Worm (Caenorhabditis elegans) whole organism, L1 larva: ENCODE data around the gene Y73B6BL.31.

ENCODE experiments used
- C16A3.4 ChIP-seq: fragments of 150-350 bp; optimal IDR thresholded peaks from 2 replicates; lab custom pipeline; 2014; ENCODE audit warnings: missing biosample characterization, missing genetic modification characterization
- F16B12.6 ChIP-seq: fragments of 150-350 bp; optimal IDR thresholded peaks from 2 replicates; lab custom pipeline; 2014; ENCODE audit warnings: missing biosample characterization, missing genetic modification characterization
- Y116A8C.19 ChIP-seq: sonication (generic microtip); optimal IDR thresholded peaks from 2 replicates; lab custom pipeline; 2016; ENCODE audit warnings: missing compliant biosample characterization, missing genetic modification characterization, borderline replicate concordance
- alr-1 ChIP-seq: fragments of 200-800 bp; sonication (Bioruptor generic); optimal IDR thresholded peaks from 2 replicates; lab custom pipeline; 2018; ENCODE audit warnings: borderline replicate concordance, mild to moderate bottlenecking, missing genetic modification characterization, missing compliant biosample characterization
- aly-2 ChIP-seq: fragments of 150-350 bp; optimal IDR thresholded peaks from 2 replicates; lab custom pipeline; 2014; ENCODE audit warnings: missing biosample characterization, missing genetic modification characterization
- ama-1 ChIP-seq: fragments of 150-350 bp; optimal IDR thresholded peaks from 2 replicates; lab custom pipeline; 2014
- blmp-1 ChIP-seq: fragments of 150-350 bp; optimal IDR thresholded peaks from 2 replicates; lab custom pipeline; 2014; ENCODE audit warnings: missing biosample characterization, missing genetic modification characterization
- ceh-8 ChIP-seq: fragments of 200-800 bp; sonication (Bioruptor generic); optimal IDR thresholded peaks from 2 replicates; lab custom pipeline; 2018; ENCODE audit warnings: mild to moderate bottlenecking, missing genetic modification characterization, moderate library complexity, missing compliant biosample characterization
- dpl-1 ChIP-seq, 3 experiments: fragments of 150-350 bp in 2 of 3; sonication (generic microtip) in 1 of 3; optimal IDR thresholded peaks; 2 replicates each; lab custom pipeline; 2014 to 2017; ENCODE audit warnings: missing biosample characterization in 3 of 3, missing genetic modification characterization in 3 of 3, missing genetic modification reagents in 3 of 3
- dsc-1 ChIP-seq: sonication (generic microtip); optimal IDR thresholded peaks from 2 replicates; lab custom pipeline; 2016; ENCODE audit warnings: mild to moderate bottlenecking, missing genetic modification characterization, missing compliant biosample characterization
- efl-1 ChIP-seq, 4 experiments: fragments of 150-350 bp; optimal IDR thresholded peaks in 3 of 4; peaks in 1 of 4; 1 replicate in 1 of 4; 2 replicates in 3 of 4; lab custom pipeline; 2014; ENCODE audit warnings: missing biosample characterization in 2 of 4, missing genetic modification characterization in 2 of 4, missing genetic modification reagents in 2 of 4
- egl-27 ChIP-seq, 2 experiments: fragments of 150-350 bp in 1 of 2; sonication (generic microtip); optimal IDR thresholded peaks; 3 replicates each; lab custom pipeline; 2017 to 2018; ENCODE audit warnings: missing biosample characterization in 2 of 2, missing genetic modification characterization in 2 of 2, missing genetic modification reagents in 2 of 2
- elt-2 ChIP-seq: sonication (generic microtip); optimal IDR thresholded peaks from 2 replicates; lab custom pipeline; 2016; ENCODE audit warnings: missing genetic modification characterization, mild to moderate bottlenecking, inconsistent platforms, missing compliant biosample characterization, missing genetic modification reagents
- ets-5 ChIP-seq: fragments of 200-800 bp; sonication (Bioruptor generic); IDR thresholded peaks from 2 replicates; pipeline ENCODE4 v1.3.6; 2022; ENCODE audit warnings: missing genetic modification characterization, missing compliant biosample characterization
- fkh-4 ChIP-seq: sonication (generic microtip); optimal IDR thresholded peaks from 2 replicates; lab custom pipeline; 2016; ENCODE audit warnings: missing compliant biosample characterization, missing genetic modification characterization, borderline replicate concordance
- fkh-8 ChIP-seq: sonication (generic microtip); optimal IDR thresholded peaks from 2 replicates; lab custom pipeline; 2016; ENCODE audit warnings: mild to moderate bottlenecking, missing genetic modification characterization, missing compliant biosample characterization
- irx-1 ChIP-seq: sonication (generic microtip); optimal IDR thresholded peaks from 2 replicates; lab custom pipeline; 2016; ENCODE audit warnings: missing genetic modification characterization, missing compliant biosample characterization
- isw-1 ChIP-seq: fragments of 200-800 bp; sonication (Bioruptor generic); IDR thresholded peaks from 2 replicates; pipeline ENCODE4 v1.3.6; 2022; ENCODE audit warnings: missing genetic modification characterization, missing compliant biosample characterization
- jun-1 ChIP-seq: fragments of 150-350 bp; optimal IDR thresholded peaks from 2 replicates; lab custom pipeline; 2014; ENCODE audit warnings: missing biosample characterization, missing genetic modification reagents, missing genetic modification characterization
- lin-13 ChIP-seq: fragments of 150-350 bp; optimal IDR thresholded peaks from 2 replicates; lab custom pipeline; 2014; ENCODE audit warnings: missing biosample characterization, missing genetic modification reagents, missing genetic modification characterization
- lin-14 ChIP-seq: fragments of 200-800 bp; sonication (Bioruptor generic); optimal IDR thresholded peaks from 2 replicates; lab custom pipeline; 2018; ENCODE audit warnings: mild to moderate bottlenecking, missing genetic modification characterization, moderate library complexity, missing compliant biosample characterization
- lin-35 ChIP-seq, 2 experiments: fragments of 150-350 bp; optimal IDR thresholded peaks; 2 replicates each; lab custom pipeline; 2014; ENCODE audit warnings: missing biosample characterization in 2 of 2, missing genetic modification characterization in 2 of 2, missing genetic modification reagents in 2 of 2
- lin-39 ChIP-seq: fragments of 150-350 bp; optimal IDR thresholded peaks from 2 replicates; lab custom pipeline; 2014; ENCODE audit warnings: missing biosample characterization, missing genetic modification reagents, missing genetic modification characterization
- mab-9 ChIP-seq: fragments of 200-800 bp; sonication (Bioruptor generic); IDR thresholded peaks from 2 replicates; pipeline ENCODE4 v1.3.6; 2022; ENCODE audit warnings: missing genetic modification reagents, missing genetic modification characterization, missing compliant biosample characterization
- mdl-1 ChIP-seq, 2 experiments: fragments of 150-350 bp; optimal IDR thresholded peaks; 2 replicates each; lab custom pipeline; 2014 to 2017; ENCODE audit warnings: missing biosample characterization in 2 of 2, missing genetic modification characterization in 2 of 2, inconsistent platforms in 1 of 2
- mef-2 ChIP-seq: fragments of 150-350 bp; optimal IDR thresholded peaks from 2 replicates; lab custom pipeline; 2014; ENCODE audit warnings: missing biosample characterization, missing genetic modification characterization
- mep-1 ChIP-seq: fragments of 150-350 bp; optimal IDR thresholded peaks from 2 replicates; lab custom pipeline; 2014; ENCODE audit warnings: missing biosample characterization, missing genetic modification characterization
- nhr-11 ChIP-seq: fragments of 150-350 bp; optimal IDR thresholded peaks from 2 replicates; lab custom pipeline; 2014; ENCODE audit warnings: missing biosample characterization, missing genetic modification characterization
- nhr-19 ChIP-seq: fragments of 200-800 bp; sonication (Bioruptor generic); conservative IDR thresholded peaks from 2 replicates; pipeline ENCODE4 v1.3.6; 2022; ENCODE audit warnings: missing genetic modification characterization, missing compliant biosample characterization
- nhr-20 ChIP-seq: sonication (generic microtip); optimal IDR thresholded peaks from 2 replicates; lab custom pipeline; 2016; ENCODE audit warnings: mild to moderate bottlenecking, missing genetic modification characterization, missing compliant biosample characterization
- nhr-237 ChIP-seq: fragments of 150-350 bp; optimal IDR thresholded peaks from 2 replicates; lab custom pipeline; 2014; ENCODE audit warnings: missing biosample characterization, missing genetic modification characterization
- nhr-71 ChIP-seq: sonication (generic microtip); optimal IDR thresholded peaks from 2 replicates; lab custom pipeline; 2016; ENCODE audit warnings: mild to moderate bottlenecking, missing genetic modification characterization, moderate library complexity, missing compliant biosample characterization
- nhr-85 ChIP-seq: sonication (generic microtip); peaks from one replicate; lab custom pipeline; 2016; ENCODE audit warnings: missing genetic modification characterization, inconsistent platforms, missing compliant biosample characterization
- nhr-90 ChIP-seq: sonication (generic microtip); optimal IDR thresholded peaks from 2 replicates; lab custom pipeline; 2016; ENCODE audit warnings: mild to moderate bottlenecking, missing genetic modification characterization, missing compliant biosample characterization; ENCODE audit not compliant: poor library complexity
- pax-3 ChIP-seq: fragments of 200-800 bp; sonication (Bioruptor generic); optimal IDR thresholded peaks from 2 replicates; lab custom pipeline; 2018; ENCODE audit warnings: mild to moderate bottlenecking, missing genetic modification characterization, moderate library complexity, missing compliant biosample characterization
- pqm-1 ChIP-seq: sonication (generic microtip); optimal IDR thresholded peaks from 3 replicates; lab custom pipeline; 2017; ENCODE audit warnings: missing biosample characterization, missing genetic modification characterization
- snu-23 ChIP-seq: sonication (generic microtip); optimal IDR thresholded peaks from 2 replicates; lab custom pipeline; 2016; ENCODE audit warnings: missing genetic modification characterization, missing compliant biosample characterization
- sup-37 ChIP-seq: fragments of 200-800 bp; sonication (Bioruptor generic); optimal IDR thresholded peaks from 2 replicates; lab custom pipeline; 2018; ENCODE audit warnings: mild to moderate bottlenecking, missing genetic modification characterization, missing compliant biosample characterization
- swsn-7 ChIP-seq: sonication (generic microtip); optimal IDR thresholded peaks from 2 replicates; lab custom pipeline; 2016; ENCODE audit warnings: missing genetic modification characterization, missing compliant biosample characterization
- tbx-2 ChIP-seq: sonication (generic microtip); optimal IDR thresholded peaks from 2 replicates; lab custom pipeline; 2016; ENCODE audit warnings: missing genetic modification characterization, missing compliant biosample characterization
- unc-130 ChIP-seq: fragments of 150-350 bp; optimal IDR thresholded peaks from 2 replicates; lab custom pipeline; 2017; ENCODE audit warnings: missing biosample characterization, missing genetic modification characterization, inconsistent platforms
- unc-30 ChIP-seq: sonication (generic microtip); optimal IDR thresholded peaks from 2 replicates; lab custom pipeline; 2017; ENCODE audit warnings: missing biosample characterization, missing genetic modification characterization
- xbp-1 ChIP-seq: sonication (generic microtip); optimal IDR thresholded peaks from 2 replicates; lab custom pipeline; 2016; ENCODE audit warnings: missing genetic modification characterization, missing compliant biosample characterization
- zip-4 ChIP-seq: fragments of 200-800 bp; sonication (Bioruptor generic); optimal IDR thresholded peaks from 2 replicates; lab custom pipeline; 2018; ENCODE audit warnings: mild to moderate bottlenecking, missing genetic modification characterization, moderate library complexity, missing compliant biosample characterization
- ztf-4 ChIP-seq: fragments of 150-350 bp; optimal IDR thresholded peaks from 2 replicates; lab custom pipeline; 2014; ENCODE audit warnings: missing biosample characterization, missing genetic modification characterization

Gene Y73B6BL.31

DNA sequence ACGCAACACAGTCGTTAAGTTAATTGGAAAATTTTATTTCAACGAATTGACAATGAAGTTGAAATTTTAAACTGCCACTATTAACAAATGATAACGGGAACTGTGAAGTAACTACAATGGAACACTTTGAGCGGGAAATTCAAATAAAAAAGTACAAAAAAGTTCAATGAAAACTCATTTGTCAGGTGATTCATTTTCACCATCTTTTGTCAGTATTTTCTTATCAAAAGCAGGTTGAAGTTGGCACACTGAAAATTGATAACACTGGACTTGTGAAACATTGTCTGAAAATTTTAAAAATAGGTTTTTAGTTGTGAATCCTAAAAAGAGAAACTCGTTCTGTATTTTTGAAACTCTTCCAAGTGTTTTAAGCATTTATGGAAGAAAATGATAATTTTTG, 8.3 kb upstream of the Y73B6BL.31 start:
- peak; percentile 36 for TF ChIP-seq elt-2 (tag; lab: Kevin White, UChicago)
- TF ChIP-seq irx-1 (tag; lab: Kevin White, UChicago) = no peak
- TF ChIP-seq tbx-2 (tag; lab: Kevin White, UChicago) = no peak
- TF ChIP-seq efl-1 (optimal IDR thresholded peaks at IDR 0.05; lab: Kevin White, UChicago) = no peak
- TF ChIP-seq efl-1 (GFP tag; optimal IDR thresholded peaks at IDR 0.05 in 1 of 2; lab: Kevin White, UChicago) = peak in 1 of 2 experiments; percentile 63
- TF ChIP-seq lin-35 (GFP tag; optimal IDR thresholded peaks at IDR 0.05; lab: Kevin White, UChicago) = peak in 1 of 2 experiments; percentile 18

DNA sequence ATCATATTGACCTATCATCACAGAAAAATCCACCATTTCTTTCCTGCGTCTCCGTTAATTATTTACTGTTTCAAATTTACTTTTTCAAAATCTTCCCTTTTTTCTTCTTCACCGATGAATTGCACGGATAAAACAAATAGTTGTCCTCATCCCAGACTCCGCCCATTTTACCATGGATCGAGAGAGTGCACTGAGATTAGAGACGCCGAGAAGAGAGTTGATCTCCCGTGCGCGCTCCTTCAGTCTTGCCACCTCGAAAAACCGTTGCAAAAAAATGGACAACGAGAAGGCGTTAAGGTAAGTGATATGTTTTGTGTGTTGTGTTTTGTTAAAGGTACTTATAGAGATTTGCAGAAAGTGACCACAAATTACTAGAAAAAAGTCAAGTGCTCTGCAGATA, 3.6 kb upstream of the Y73B6BL.31 start, which contains the start of gene dlc-5:
Gene dlc-5, plus strand, starts transcription at position 154 of the 400 bp plus-strand sequence.
- no peak for TF ChIP-seq ceh-8 (GFP tag; lab: Kevin White, UChicago)
- TF ChIP-seq pqm-1 (tag; lab: Kevin White, UChicago) = no peak
- no peak for TF ChIP-seq mef-2 (tag; lab: Kevin White, UChicago)
- TF ChIP-seq pax-3 = no peak
- no peak for TF ChIP-seq unc-30 (tag; lab: Kevin White, UChicago)
- TF ChIP-seq Y116A8C.19 = no peak
- TF ChIP-seq dpl-1 (GFP tag; optimal IDR thresholded peaks at IDR 0.05; lab: Kevin White, UChicago) = no peak
- TF ChIP-seq sup-37 = no peak
- no peak for TF ChIP-seq swsn-7
- TF ChIP-seq nhr-90 = no peak
- no peak for TF ChIP-seq egl-27 (tag; optimal IDR thresholded peaks at IDR 0.05; lab: Kevin White, UChicago)
- TF ChIP-seq jun-1 (tag; lab: Kevin White, UChicago) = no peak
- TF ChIP-seq fkh-8 (tag; lab: Kevin White, UChicago) = no peak
- TF ChIP-seq F16B12.6 = no peak
- TF ChIP-seq nhr-85 (tag; lab: Kevin White, UChicago) = no peak
- TF ChIP-seq alr-1 (tag; lab: Kevin White, UChicago) = no peak
- TF ChIP-seq ztf-4 (tag; lab: Kevin White, UChicago) = no peak
- no peak for TF ChIP-seq nhr-237 (tag; lab: Kevin White, UChicago)
- TF ChIP-seq C16A3.4 (tag; lab: Kevin White, UChicago) = no peak
- no peak for TF ChIP-seq mab-9 (GFP tag; lab: Robert Waterston, UW)

ce11 chrIV:6442016-6442618, 416 bp downstream of the Y73B6BL.31 start:
- TF ChIP-seq dpl-1 (GFP tag; optimal IDR thresholded peaks at IDR 0.05; lab: Kevin White, UChicago) (peak in 1 of 3 experiments; percentile 21), swsn-7 (no peak), efl-1 (optimal IDR thresholded peaks at IDR 0.05; lab: Kevin White, UChicago) (peak; percentile 41 to 45), efl-1 (GFP tag; optimal IDR thresholded peaks at IDR 0.05 in 1 of 2; lab: Kevin White, UChicago) (peak; percentile 2 to 8), nhr-71 (tag; lab: Kevin White, UChicago) (peak; percentile 40), lin-13 (GFP tag; lab: Kevin White, UChicago) (no peak), ets-5 (GFP tag; lab: Robert Waterston, UW) (0 out of 2 replicates have a peak, but pooled peaks have one; percentile 27), snu-23 (GFP tag; lab: Kevin White, UChicago) (peak; percentile 13), irx-1 (tag; lab: Kevin White, UChicago) (peak; percentile 7), nhr-11 (tag; lab: Kevin White, UChicago) (no peak), tbx-2 (tag; lab: Kevin White, UChicago) (no peak), ztf-4 (tag; lab: Kevin White, UChicago) (no peak), zip-4 (GFP tag; lab: Kevin White, UChicago) (peak; percentile 37), unc-130 (no peak), lin-39 (tag; lab: Kevin White, UChicago) (no peak), aly-2 (tag; lab: Kevin White, UChicago) (no peak), isw-1 (GFP tag; lab: Robert Waterston, UW) (no peak), mdl-1 (tag; optimal IDR thresholded peaks at IDR 0.05; lab: Kevin White, UChicago) (no peak), lin-35 (GFP tag; optimal IDR thresholded peaks at IDR 0.05; lab: Kevin White, UChicago) (peak in 1 of 2 experiments; percentile 10), alr-1 (tag; lab: Kevin White, UChicago) (no peak), dsc-1 (tag; lab: Kevin White, UChicago) (no peak), blmp-1 (tag; lab: Kevin White, UChicago) (peak; percentile 22), fkh-4 (tag; lab: Kevin White, UChicago) (no peak), lin-14 (peak; percentile 53), mep-1 (peak; percentile 3), Y116A8C.19 (no peak), nhr-19 (GFP tag; lab: Robert Waterston, UW) (0 out of 2 replicates have a peak, but pooled peaks have one; percentile 12), fkh-8 (tag; lab: Kevin White, UChicago) (peak; percentile 17), jun-1 (tag; lab: Kevin White, UChicago) (peak; percentile 3), ama-1 (no peak), xbp-1 (tag; lab: Kevin White, UChicago) (no peak), nhr-20 (tag; lab: Kevin White, UChicago) (peak; percentile 63), elt-2 (tag; lab: Kevin White, UChicago) (peak; percentile 42)
